Fruit fly (Drosophila melanogaster): ENCODE measurements around the gene CG42724.
A peak's percentile ranks its signal among the peaks of the same experiment; 100 is the strongest.

The CG42724 gene

dm6 chr3R:6354408-6354807, 13.7 kb downstream of the CG42724 start:
- TF ChIP-seq woc (GFP tag; optimal IDR thresholded peaks at IDR 0.05), result no peak
- peak; percentile 25 for TF ChIP-seq brk (GFP tag; optimal IDR thresholded peaks at IDR 0.05)
- TF ChIP-seq Dif (GFP tag; optimal IDR thresholded peaks at IDR 0.05; ENCODE audit: partially characterized antibody), result no peak
- no peak for TF ChIP-seq foxo (GFP tag; optimal IDR thresholded peaks at IDR 0.05)
- no peak for TF ChIP-seq dmrt93B (GFP tag; optimal IDR thresholded peaks at IDR 0.05)
- no peak for TF ChIP-seq Hr78 (GFP tag; optimal IDR thresholded peaks at IDR 0.05)
- no peak for TF ChIP-seq dsf (GFP tag; optimal IDR thresholded peaks at IDR 0.05; ENCODE audit: borderline replicate concordance)

DNA sequence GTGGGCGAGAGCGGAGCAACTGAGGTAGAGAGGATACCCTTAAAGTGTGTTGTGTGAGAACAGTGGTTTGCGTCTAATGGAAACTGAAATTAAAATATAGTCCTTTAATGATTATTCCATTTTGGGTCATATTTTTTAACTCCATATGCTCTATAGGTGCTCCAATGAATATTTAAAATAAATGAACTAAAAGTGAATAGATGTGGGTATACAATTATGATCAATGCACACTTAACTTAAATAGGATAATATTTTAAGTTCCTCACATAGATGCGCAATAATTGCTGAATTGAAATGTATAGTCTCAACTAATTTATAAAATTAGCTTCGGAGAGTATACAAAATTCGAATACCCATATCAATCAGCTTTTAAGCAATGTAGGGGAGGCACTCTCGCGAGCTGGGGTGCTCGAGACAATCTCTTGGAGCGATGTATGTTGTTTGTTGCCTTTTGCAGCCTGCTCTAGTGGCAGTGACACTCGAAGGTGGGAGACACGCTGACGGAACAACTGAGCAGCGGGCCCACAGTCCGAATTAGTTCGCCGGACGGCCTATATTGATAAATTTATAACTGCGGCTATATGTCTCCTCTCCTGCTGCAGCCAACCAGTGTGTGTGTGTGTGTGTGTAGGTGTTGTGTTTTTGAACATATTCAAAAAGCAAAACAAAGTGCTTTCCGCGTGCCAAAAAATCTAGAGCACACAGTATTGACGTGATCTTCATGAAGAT, 14.3 kb downstream of the CG42724 start:
- TF ChIP-seq rgr (GFP tag; optimal IDR thresholded peaks at IDR 0.05), result peak; percentile 76
- TF ChIP-seq br (GFP tag; optimal IDR thresholded peaks at IDR 0.05), result peak; percentile 70
- TF ChIP-seq dsf (GFP tag; optimal IDR thresholded peaks at IDR 0.05; ENCODE audit: borderline replicate concordance), result peak; percentile 30
- peak; percentile 91 for TF ChIP-seq psq (GFP tag; optimal IDR thresholded peaks at IDR 0.05)
- TF ChIP-seq CG9705 (GFP tag; optimal IDR thresholded peaks at IDR 0.05), result peak; percentile 33
- TF ChIP-seq Rel (GFP tag; optimal IDR thresholded peaks at IDR 0.05), result no peak
- TF ChIP-seq Rel (tag; optimal IDR thresholded peaks at IDR 0.05), result no peak
- peak; percentile 60 for TF ChIP-seq Hnf4 (GFP tag; optimal IDR thresholded peaks at IDR 0.05)
- TF ChIP-seq Vsx2 (GFP tag; optimal IDR thresholded peaks at IDR 0.05; ENCODE audit: partially characterized antibody), result no peak
- TF ChIP-seq pan (optimal IDR thresholded peaks at IDR 0.05), result no peak
- no peak for TF ChIP-seq Abd-B (GFP tag; optimal IDR thresholded peaks at IDR 0.05)
- peak in 1 of 2 experiments; percentile 86 for TF ChIP-seq foxo (GFP tag; optimal IDR thresholded peaks at IDR 0.05)
- no peak for TF ChIP-seq Mio (GFP tag; optimal IDR thresholded peaks at IDR 0.05)
- peak; percentile 83 for TF ChIP-seq h (GFP tag; optimal IDR thresholded peaks at IDR 0.05)
- peak; percentile 81 for TF ChIP-seq OdsH (GFP tag; optimal IDR thresholded peaks at IDR 0.05)
- TF ChIP-seq sage (GFP tag; optimal IDR thresholded peaks at IDR 0.05), result peak; percentile 30
- no peak for TF ChIP-seq Jra (GFP tag; optimal IDR thresholded peaks at IDR 0.05)
- peak; percentile 87 for TF ChIP-seq fru (GFP tag; optimal IDR thresholded peaks at IDR 0.05)
- TF ChIP-seq woc (GFP tag; optimal IDR thresholded peaks at IDR 0.05), result peak; percentile 75
- peak; percentile 32 for TF ChIP-seq Dif (GFP tag; optimal IDR thresholded peaks at IDR 0.05; ENCODE audit: partially characterized antibody)
- TF ChIP-seq Sp1 (GFP tag; optimal IDR thresholded peaks at IDR 0.05), result no peak
- TF ChIP-seq Hr78 (GFP tag; optimal IDR thresholded peaks at IDR 0.05), result no peak
- peak; percentile 10 for TF ChIP-seq Hr83 (GFP tag; optimal IDR thresholded peaks at IDR 0.05; ENCODE audit: poor library complexity, severe bottlenecking)
- TF ChIP-seq Myc (optimal IDR thresholded peaks at IDR 0.05), result no peak
- TF ChIP-seq GATAd (GFP tag; optimal IDR thresholded peaks at IDR 0.05), result no peak
- TF ChIP-seq tai (GFP tag; optimal IDR thresholded peaks at IDR 0.05), result no peak
- TF ChIP-seq brk (GFP tag; optimal IDR thresholded peaks at IDR 0.05), result peak; percentile 69
- TF ChIP-seq N (GFP tag; optimal IDR thresholded peaks at IDR 0.05), result no peak
- TF ChIP-seq HLH106 (tag; optimal IDR thresholded peaks at IDR 0.05), result peak; percentile 73
- TF ChIP-seq CG32264 (GFP tag; optimal IDR thresholded peaks at IDR 0.05), result no peak
- TF ChIP-seq jim (GFP tag; optimal IDR thresholded peaks at IDR 0.05), result no peak
- no peak for TF ChIP-seq lola (GFP tag; optimal IDR thresholded peaks at IDR 0.05)
- TF ChIP-seq dmrt93B (GFP tag; optimal IDR thresholded peaks at IDR 0.05), result no peak
- TF ChIP-seq ey (GFP tag; optimal IDR thresholded peaks at IDR 0.05), result peak; percentile 78
- TF ChIP-seq sv (GFP tag; optimal IDR thresholded peaks at IDR 0.05), result peak; percentile 9

DNA sequence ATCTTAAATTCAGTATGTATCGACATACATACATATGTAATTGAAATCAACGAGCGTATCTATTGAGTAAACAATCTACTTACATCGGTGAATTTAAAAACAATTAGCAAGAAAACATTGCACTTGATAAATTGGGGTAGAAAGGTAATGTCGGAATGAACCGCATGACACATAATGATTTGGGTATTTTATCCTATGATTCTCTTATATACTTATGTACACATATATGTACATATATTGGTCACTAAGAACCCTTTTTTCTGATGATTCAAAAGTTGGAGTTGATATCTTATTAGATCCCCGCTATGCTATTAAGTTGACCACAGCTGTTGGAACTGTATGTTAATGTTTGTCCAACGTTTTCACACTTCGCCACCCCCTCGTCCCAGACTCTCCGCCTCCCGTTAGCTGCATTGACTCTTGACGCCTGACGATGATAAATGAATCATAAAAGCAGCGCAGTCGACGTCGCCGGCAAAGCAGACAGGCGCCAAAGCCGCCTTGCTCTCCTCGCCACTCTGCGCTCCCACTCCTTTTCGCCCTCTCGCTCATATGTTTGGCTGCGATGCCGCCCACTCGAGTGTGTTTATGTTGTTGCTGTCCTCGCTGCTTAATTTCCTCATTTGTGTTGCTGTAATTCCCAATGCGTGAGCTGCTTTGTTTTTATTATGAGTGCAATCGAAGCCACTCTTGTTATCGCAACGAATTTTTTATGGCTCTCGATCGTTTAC, 15.0 kb downstream of the CG42724 start:
- no peak for TF ChIP-seq Hnf4 (GFP tag; optimal IDR thresholded peaks at IDR 0.05)
- TF ChIP-seq CG32264 (GFP tag; optimal IDR thresholded peaks at IDR 0.05), result no peak
- peak in 1 of 2 experiments; percentile 40 for TF ChIP-seq dl (GFP tag; optimal IDR thresholded peaks at IDR 0.05; ENCODE audit: insufficient read depth in 1 of 2, partially characterized antibody in 2 of 2)
- peak; percentile 14 for TF ChIP-seq h (GFP tag; optimal IDR thresholded peaks at IDR 0.05)
- TF ChIP-seq Rel (GFP tag; optimal IDR thresholded peaks at IDR 0.05), result peak; percentile 28
- peak; percentile 81 for TF ChIP-seq Rel (tag; optimal IDR thresholded peaks at IDR 0.05)
- peak; percentile 55 for TF ChIP-seq Hr83 (GFP tag; optimal IDR thresholded peaks at IDR 0.05; ENCODE audit: poor library complexity, severe bottlenecking)
- TF ChIP-seq HLH106 (tag; optimal IDR thresholded peaks at IDR 0.05), result peak; percentile 23
- TF ChIP-seq dmrt93B (GFP tag; optimal IDR thresholded peaks at IDR 0.05), result no peak
- TF ChIP-seq foxo (GFP tag; optimal IDR thresholded peaks at IDR 0.05), result peak in 1 of 2 experiments; percentile 10
- peak; percentile 9 for TF ChIP-seq br (GFP tag; optimal IDR thresholded peaks at IDR 0.05)
- TF ChIP-seq Vsx2 (GFP tag; optimal IDR thresholded peaks at IDR 0.05; ENCODE audit: partially characterized antibody), result no peak

All from whole organism, wandering third instar larva.